Worm (Caenorhabditis elegans): ENCODE measurements around the gene lron-2.

The lron-2 gene

ce11 chrV:9243171-9243996 is 44.0 kb downstream of the lron-2 start, which contains the start of gene glo-4 (continued):
- no peak for TF ChIP-seq sea-2 (GFP tag; optimal IDR thresholded peaks at IDR 0.05)

Measured in whole organism, L3 larva.